Worm (Caenorhabditis elegans) whole organism, midembryonic: Measurements from ENCODE around the gene ptr-18.

ENCODE experiments used
- flt-1 ChIP-seq: fragments of 200-800 bp; sonication (Bioruptor generic); IDR thresholded peaks from 2 replicates; pipeline ENCODE4 v1.3.6; 2022; ENCODE audit warnings: missing genetic modification characterization, missing compliant biosample characterization
- med-1 ChIP-seq: sonication (generic microtip); optimal IDR thresholded peaks from 2 replicates; lab custom pipeline; 2017; ENCODE audit warnings: missing genetic modification characterization, mild to moderate bottlenecking, missing compliant biosample characterization, antibody characterized with exemption, missing genetic modification reagents; ENCODE audit not compliant: insufficient read depth

DNA sequence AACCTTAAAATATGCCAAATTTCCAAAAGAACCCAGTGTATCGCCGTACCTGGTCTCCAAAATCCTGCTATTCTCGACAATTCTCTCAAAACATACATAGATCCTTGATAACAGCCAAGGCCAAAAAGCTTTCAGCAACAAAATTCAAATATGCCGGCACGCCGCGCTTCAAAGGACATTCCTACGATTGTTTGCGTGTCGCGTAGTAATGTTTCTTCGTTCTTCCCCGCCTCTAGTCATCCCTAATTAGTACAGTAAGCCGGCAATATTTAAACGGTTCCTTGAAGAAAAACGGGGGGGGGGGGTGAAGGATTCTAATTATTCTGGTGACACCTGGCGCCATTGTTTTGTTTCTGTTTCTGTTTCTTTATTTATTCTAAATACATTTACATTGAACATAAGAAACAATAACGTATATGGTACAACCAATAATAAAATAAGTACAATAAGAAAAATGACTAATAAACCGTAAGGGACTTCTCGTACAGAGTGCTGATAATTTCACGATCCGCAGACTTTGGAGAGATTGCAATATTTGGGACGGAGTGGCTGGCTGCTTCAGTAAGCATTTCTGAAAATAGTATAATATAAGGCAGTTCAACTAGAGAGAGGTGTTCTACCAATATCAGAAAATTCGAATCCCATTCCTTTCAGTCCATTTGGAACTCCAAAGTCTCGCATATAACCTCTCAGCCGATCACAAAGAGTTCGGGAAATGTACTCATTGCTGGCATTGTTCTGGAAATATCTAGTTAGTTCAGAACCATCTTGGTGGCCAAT is 28.9 kb downstream of the ptr-18 start:
- TF ChIP-seq med-1 (GFP tag; lab: Kevin White, UChicago) (no peak), flt-1 (GFP tag; lab: Robert Waterston, UW) (no peak)
